Fruit fly (Drosophila melanogaster) ovary, adult (tissue): ENCODE results near the gene Ccn.

Experiments used
- CG17801 ChIP-seq: fragments of 200-800 bp; optimal IDR thresholded peaks from 2 replicates; lab custom pipeline; 2019; ENCODE audit warnings: missing biosample characterization, mild to moderate bottlenecking, missing genetic modification characterization, moderate library complexity; ENCODE audit not compliant: partially characterized antibody

Ccn gene

DNA sequence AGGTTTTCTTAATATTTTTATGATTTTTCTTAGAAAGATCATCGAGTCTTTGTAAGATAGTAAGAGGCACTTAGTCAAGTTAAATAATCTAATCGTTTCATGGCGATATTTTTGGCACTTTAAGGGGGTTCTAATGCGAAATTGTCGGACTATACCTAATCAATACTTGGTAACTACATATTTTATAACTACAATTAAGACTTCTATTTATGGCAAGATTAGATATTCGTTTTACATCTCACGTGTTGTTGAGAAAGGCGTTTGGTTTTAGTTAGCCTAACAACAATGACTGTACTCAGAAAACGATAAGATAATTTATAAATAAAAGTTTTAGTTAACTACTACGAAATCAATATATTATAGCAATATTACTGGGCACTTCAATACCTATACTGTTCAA, 52.7 kb downstream of the Ccn start:
- no peak for TF ChIP-seq CG17801 (GFP tag; lab: Kevin White, UChicago)

DNA sequence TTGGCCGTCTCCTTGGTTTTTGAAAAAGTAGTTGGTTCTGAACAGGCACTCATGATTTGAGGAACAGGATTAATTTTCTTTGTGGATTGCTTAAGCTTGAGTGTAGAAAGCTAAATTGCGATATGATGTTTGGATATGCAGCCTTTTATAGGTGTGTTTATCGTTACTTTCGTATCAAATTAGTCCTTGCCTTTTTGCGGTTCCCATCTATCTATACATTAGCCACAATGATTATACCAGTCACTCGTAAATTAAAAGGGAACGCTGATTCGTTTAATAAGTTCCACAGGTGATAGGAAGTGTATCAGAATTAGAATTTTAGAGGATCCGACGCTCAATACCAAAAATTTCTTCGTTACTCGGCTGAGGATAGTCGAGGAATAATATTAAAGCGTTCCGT, 56.9 kb downstream of the Ccn start, which contains the start of gene CG6034:
CG6034 (minus strand) TSS at position 101 of the 400 bp plus-strand sequence.
- no peak for TF ChIP-seq CG17801 (GFP tag; lab: Kevin White, UChicago)

DNA sequence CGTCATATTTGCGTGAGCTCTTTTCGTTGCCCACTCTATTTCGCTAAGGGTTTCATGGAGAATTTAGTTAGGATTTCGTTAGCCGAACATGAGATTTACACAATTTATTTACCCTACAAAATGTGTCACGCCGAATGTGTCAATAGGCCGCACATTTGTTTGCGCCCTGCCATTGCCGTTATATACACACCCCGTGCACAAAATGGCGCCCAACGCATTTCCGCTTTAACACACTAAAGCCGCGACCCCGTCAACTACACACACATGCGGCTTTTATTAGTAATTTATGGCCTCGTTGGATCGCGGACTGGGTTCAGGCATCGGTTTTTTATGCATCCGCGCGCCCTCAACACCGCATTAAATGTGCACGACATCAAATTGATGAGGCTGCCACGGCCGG, 60.7 kb downstream of the Ccn start, which contains the start of gene Adgf-B:
Adgf-B (minus strand) TSS at position 101 of the 400 bp plus-strand sequence.
- TF ChIP-seq CG17801 (GFP tag; lab: Kevin White, UChicago): no peak

- TF ChIP-seq CG17801 (GFP tag; lab: Kevin White, UChicago): no peak
These were observed 64.5 kb downstream of the Ccn start for dm6 chr3L:17754285-17754684.

- TF ChIP-seq CG17801 (GFP tag; lab: Kevin White, UChicago): no peak
These were observed 67.6 kb downstream of the Ccn start for dm6 chr3L:17757156-17758083.

DNA sequence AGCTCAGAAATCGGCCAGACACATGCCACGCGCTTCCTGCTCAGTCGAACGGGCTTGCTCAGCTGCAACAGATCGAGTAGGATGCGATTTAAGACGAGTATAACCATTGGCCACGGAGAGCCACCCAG, 68.1 kb downstream of the Ccn start, which contains the start of gene CG32182:
CG32182 (plus strand) TSS at position 29 of the 128 bp plus-strand sequence.
- TF ChIP-seq CG17801 (GFP tag; lab: Kevin White, UChicago): no peak

DNA sequence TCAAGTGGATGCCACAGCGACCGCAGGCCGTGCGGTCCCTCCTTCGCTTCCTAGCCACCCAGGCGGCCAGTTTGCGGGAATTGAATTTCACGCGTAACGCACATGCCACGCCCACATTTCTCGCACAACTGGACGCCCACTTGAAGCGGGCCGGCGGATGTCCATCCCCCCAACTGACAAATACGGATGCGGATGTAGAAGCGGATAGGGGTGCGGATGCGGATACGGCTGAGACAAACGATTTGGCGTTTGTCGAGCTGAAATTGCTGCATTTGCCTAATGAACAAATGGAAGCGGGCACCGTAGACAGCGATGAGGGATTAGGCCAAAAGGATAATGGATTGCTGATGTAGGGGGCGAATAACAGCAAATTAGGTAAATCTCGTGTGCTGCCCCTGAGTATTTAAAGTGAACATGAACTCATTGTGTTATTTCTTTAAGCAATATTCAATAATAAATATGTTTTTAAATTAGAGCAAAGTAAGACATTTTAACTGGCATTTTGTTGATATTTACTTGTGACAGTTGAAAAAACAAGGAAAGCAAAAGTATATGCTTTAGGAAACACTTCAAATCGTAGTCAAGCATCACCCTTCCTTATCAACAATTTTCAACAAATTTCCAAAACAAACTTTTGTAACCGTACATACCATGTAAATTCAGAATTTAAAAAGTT, 69.4 kb downstream of the Ccn start, which contains the start of gene CG32181:
CG32181 (plus strand) TSS at position 626 of the 676 bp plus-strand sequence.
- no peak for TF ChIP-seq CG17801 (GFP tag; lab: Kevin White, UChicago)

dm6 chr3L:17763987-17764386, 74.2 kb downstream of the Ccn start, which contains the start of the genes Adgf-A and Adgf-A2:
TSS of gene Adgf-A (minus strand) at chr3L:17764158.
TSS of gene Adgf-A2 (minus strand) at chr3L:17764158.
- no peak for TF ChIP-seq CG17801 (GFP tag; lab: Kevin White, UChicago)

dm6 chr3L:17791067-17791466, 101.3 kb downstream of the Ccn start:
- TF ChIP-seq CG17801 (GFP tag; lab: Kevin White, UChicago): no peak

DNA sequence AAGACGTTTGTCGTGTGGAACGTTAAGA, 101.5 kb downstream of the Ccn start, which contains the start of gene CG42815:
CG42815 (minus strand) TSS at position 20 of the 28 bp plus-strand sequence.
- no peak for TF ChIP-seq CG17801 (GFP tag; lab: Kevin White, UChicago)

DNA sequence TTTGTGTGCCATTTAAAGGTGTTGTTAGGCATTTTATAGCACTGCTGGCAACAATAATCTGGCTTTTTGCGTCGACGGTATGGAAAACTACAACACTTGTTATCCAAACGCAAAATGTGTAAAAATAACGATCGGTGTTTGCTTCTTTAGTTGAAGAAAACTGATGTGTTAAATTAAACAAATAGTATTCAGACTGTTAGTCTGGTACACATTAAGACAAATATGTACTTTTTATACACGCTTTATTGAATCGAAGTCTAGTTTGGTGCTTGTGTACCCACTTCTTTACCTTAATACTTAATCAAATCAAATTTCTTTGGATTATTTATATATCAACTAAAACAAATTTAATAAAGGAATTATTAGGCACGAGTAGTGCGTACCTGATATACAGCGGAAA, 101.7 kb downstream of the Ccn start:
- TF ChIP-seq CG17801 (GFP tag; lab: Kevin White, UChicago): no peak

dm6 chr3L:17797494-17797893, 107.7 kb downstream of the Ccn start, which contains the start of gene CG42816:
TSS of gene CG42816 (minus strand) at chr3L:17797594.
- no peak for TF ChIP-seq CG17801 (GFP tag; lab: Kevin White, UChicago)
